Worm (Caenorhabditis elegans) whole organism, L2 larva: ENCODE data around the gene nduf-2.2.

ENCODE experiments used
- C34F6.9 ChIP-seq: fragments of 150-350 bp; optimal IDR thresholded peaks from 2 replicates; lab custom pipeline; 2014; ENCODE audit warnings: missing biosample characterization, missing genetic modification characterization
- F13H6.1 ChIP-seq: sonication (generic microtip); optimal IDR thresholded peaks from 2 replicates; lab custom pipeline; 2016; ENCODE audit warnings: missing genetic modification characterization, missing compliant biosample characterization
- R02D3.7 ChIP-seq: fragments of 150-350 bp; optimal IDR thresholded peaks from 2 replicates; lab custom pipeline; 2014; ENCODE audit warnings: missing biosample characterization, missing genetic modification characterization
- Y55F3AM.14 ChIP-seq: fragments of 200-800 bp; sonication (Bioruptor generic); optimal IDR thresholded peaks from 2 replicates; lab custom pipeline; 2018; ENCODE audit warnings: mild to moderate bottlenecking, missing genetic modification characterization, missing compliant biosample characterization
- ZK546.5 ChIP-seq: sonication (generic microtip); optimal IDR thresholded peaks from 2 replicates; lab custom pipeline; 2017; ENCODE audit warnings: missing biosample characterization, missing genetic modification characterization
- alr-1 ChIP-seq: fragments of 150-350 bp; optimal IDR thresholded peaks from 2 replicates; lab custom pipeline; 2014; ENCODE audit warnings: missing biosample characterization, missing genetic modification characterization
- aly-2 ChIP-seq: fragments of 150-350 bp; optimal IDR thresholded peaks from 2 replicates; lab custom pipeline; 2014; ENCODE audit warnings: missing biosample characterization, missing genetic modification characterization
- ceh-82 ChIP-seq: fragments of 150-350 bp; optimal IDR thresholded peaks from 2 replicates; lab custom pipeline; 2014; ENCODE audit warnings: missing biosample characterization, missing genetic modification characterization
- crh-2 ChIP-seq: sonication (generic microtip); optimal IDR thresholded peaks from 2 replicates; lab custom pipeline; 2017; ENCODE audit warnings: missing biosample characterization, missing genetic modification characterization
- egl-27 ChIP-seq: sonication (generic microtip); optimal IDR thresholded peaks from 3 replicates; lab custom pipeline; 2017; ENCODE audit warnings: missing biosample characterization, missing genetic modification reagents, missing genetic modification characterization
- fos-1 ChIP-seq: fragments of 150-350 bp; optimal IDR thresholded peaks from 2 replicates; lab custom pipeline; 2014; ENCODE audit warnings: missing biosample characterization, missing genetic modification characterization
- lin-11 ChIP-seq: fragments of 150-350 bp; sonication (generic microtip); optimal IDR thresholded peaks from 2 replicates; lab custom pipeline; 2014; ENCODE audit warnings: missing biosample characterization, missing genetic modification characterization, inconsistent platforms, mixed read lengths
- lin-13 ChIP-seq: fragments of 150-350 bp; optimal IDR thresholded peaks from 2 replicates; lab custom pipeline; 2014; ENCODE audit warnings: missing biosample characterization, missing genetic modification reagents, missing genetic modification characterization
- lin-39 ChIP-seq: fragments of 150-350 bp; optimal IDR thresholded peaks from 2 replicates; lab custom pipeline; 2014; ENCODE audit warnings: missing biosample characterization, missing genetic modification reagents, missing genetic modification characterization
- mbf-1 ChIP-seq: sonication (generic microtip); optimal IDR thresholded peaks from 2 replicates; lab custom pipeline; 2017; ENCODE audit warnings: missing biosample characterization, missing genetic modification characterization
- nhr-10 ChIP-seq: sonication (generic microtip); optimal IDR thresholded peaks from 2 replicates; lab custom pipeline; 2017; ENCODE audit warnings: missing biosample characterization, missing genetic modification characterization
- nhr-11 ChIP-seq: fragments of 150-350 bp; optimal IDR thresholded peaks from 2 replicates; lab custom pipeline; 2014; ENCODE audit warnings: missing biosample characterization, missing genetic modification characterization
- nhr-12 ChIP-seq: fragments of 150-350 bp; optimal IDR thresholded peaks from 2 replicates; lab custom pipeline; 2014; ENCODE audit warnings: missing biosample characterization, missing genetic modification characterization
- nhr-129 ChIP-seq: fragments of 150-350 bp; optimal IDR thresholded peaks from 2 replicates; lab custom pipeline; 2014; ENCODE audit warnings: missing biosample characterization, missing genetic modification characterization
- nhr-21 ChIP-seq: fragments of 150-350 bp; optimal IDR thresholded peaks from 2 replicates; lab custom pipeline; 2014; ENCODE audit warnings: missing biosample characterization, missing genetic modification characterization
- nhr-6 ChIP-seq: fragments of 150-350 bp; optimal IDR thresholded peaks from 2 replicates; lab custom pipeline; 2014; ENCODE audit warnings: missing biosample characterization, missing genetic modification characterization
- peb-1 ChIP-seq: fragments of 150-350 bp; optimal IDR thresholded peaks from 2 replicates; lab custom pipeline; 2014; ENCODE audit warnings: missing biosample characterization, missing genetic modification characterization
- skn-1 ChIP-seq: sonication (generic microtip); optimal IDR thresholded peaks from 2 replicates; lab custom pipeline; 2017; ENCODE audit warnings: missing biosample characterization, missing genetic modification characterization
- sma-3 ChIP-seq: sonication (generic microtip); optimal IDR thresholded peaks from 2 replicates; lab custom pipeline; 2016; ENCODE audit warnings: missing genetic modification reagents, missing genetic modification characterization, missing compliant biosample characterization
- sma-9 ChIP-seq, 2 experiments: fragments of 150-350 bp in 1 of 2; sonication (generic microtip) in 1 of 2; optimal IDR thresholded peaks; 2 replicates each; lab custom pipeline; 2014 to 2016; ENCODE audit warnings: missing genetic modification characterization in 2 of 2, mild to moderate bottlenecking in 1 of 2, missing biosample characterization in 1 of 2, missing compliant biosample characterization in 1 of 2, missing genetic modification reagents in 1 of 2, moderate library complexity in 1 of 2
- snpc-4 ChIP-seq: fragments of 150-350 bp; optimal IDR thresholded peaks from 2 replicates; lab custom pipeline; 2014; ENCODE audit warnings: missing biosample characterization, missing genetic modification characterization
- unc-55 ChIP-seq: fragments of 150-350 bp; sonication (generic microtip); optimal IDR thresholded peaks from 3 replicates; lab custom pipeline; 2014; ENCODE audit warnings: missing biosample characterization, missing genetic modification reagents, missing genetic modification characterization
- zag-1 ChIP-seq: fragments of 150-350 bp; optimal IDR thresholded peaks from 2 replicates; lab custom pipeline; 2014; ENCODE audit warnings: missing biosample characterization, missing genetic modification characterization
- ztf-1 ChIP-seq: fragments of 200-800 bp; sonication (Bioruptor generic); conservative IDR thresholded peaks from 2 replicates; pipeline ENCODE4 v1.3.6; 2022; ENCODE audit warnings: missing genetic modification characterization, missing compliant biosample characterization

Gene nduf-2.2

ce11 chrIII:6492807-6493206 is 27.8 kb downstream of the nduf-2.2 start, which contains the start of gene srb-11:
Gene srb-11 (minus strand): TSS chrIII:6492907.
- TF ChIP-seq skn-1 (tag; lab: Kevin White, UChicago) (no peak), egl-27 (tag; lab: Kevin White, UChicago) (no peak), ceh-82 (tag; lab: Kevin White, UChicago) (no peak), sma-3 (GFP tag; lab: Kevin White, UChicago) (no peak), ZK546.5 (tag; lab: Kevin White, UChicago) (no peak), nhr-129 (tag; lab: Kevin White, UChicago) (no peak), nhr-11 (no peak), alr-1 (tag; lab: Kevin White, UChicago) (no peak), nhr-21 (tag; lab: Kevin White, UChicago) (no peak), snpc-4 (tag; lab: Kevin White, UChicago) (no peak)
- TF ChIP-seq, all 48 proteins: peak for 0

ce11 chrIII:6495191-6495723 is 30.2 kb downstream of the nduf-2.2 start, which contains the start of gene F23F12.13:
Gene F23F12.13 (plus strand): TSS chrIII:6495673.
- TF ChIP-seq sma-9 (GFP tag; optimal IDR thresholded peaks at IDR 0.05; lab: Kevin White, UChicago): peak; percentile 24
- no peak for TF ChIP-seq sma-9 (tag; optimal IDR thresholded peaks at IDR 0.05; lab: Kevin White, UChicago)
- TF ChIP-seq lin-39: no peak
- TF ChIP-seq aly-2 (tag; lab: Kevin White, UChicago): no peak
- peak; percentile 61 for TF ChIP-seq fos-1

ce11 chrIII:6498176-6498575 is 33.2 kb downstream of the nduf-2.2 start, which contains the start of gene sdz-15:
Gene sdz-15 (plus strand): TSS chrIII:6498476.
- TF ChIP-seq lin-13: no peak
- TF ChIP-seq lin-39: no peak
- no peak for TF ChIP-seq C34F6.9 (tag; lab: Kevin White, UChicago)
- no peak for TF ChIP-seq unc-55 (GFP tag; lab: Kevin White, UChicago)
- TF ChIP-seq nhr-10 (tag; lab: Kevin White, UChicago): no peak

- TF ChIP-seq peb-1 (tag; lab: Kevin White, UChicago): no peak
- no peak for TF ChIP-seq Y55F3AM.14 (GFP tag; lab: Kevin White, UChicago)
- no peak for TF ChIP-seq lin-39
- no peak for TF ChIP-seq ztf-1 (GFP tag; lab: Robert Waterston, UW)
- no peak for TF ChIP-seq nhr-129 (tag; lab: Kevin White, UChicago)
- TF ChIP-seq R02D3.7 (tag; lab: Kevin White, UChicago): no peak
- TF ChIP-seq F13H6.1 (tag; lab: Kevin White, UChicago): no peak
- TF ChIP-seq nhr-21 (tag; lab: Kevin White, UChicago): no peak
- TF ChIP-seq nhr-11: no peak
- TF ChIP-seq, all 48 proteins: peak for 0
Measured at ce11 chrIII:6499102-6499501, 34.1 kb downstream of the nduf-2.2 start.

ce11 chrIII:6500032-6500564 is 35.1 kb downstream of the nduf-2.2 start, which contains the start of gene F23F12.3:
Gene F23F12.3 (plus strand): TSS chrIII:6500514.
- TF ChIP-seq fos-1 (peak; percentile 22), lin-11 (tag; lab: Kevin White, UChicago) (no peak)

ce11 chrIII:6507832-6508231 is 42.8 kb downstream of the nduf-2.2 start, which contains the start of gene F23F12.12:
Gene F23F12.12 (plus strand): TSS chrIII:6508132.
- TF ChIP-seq zag-1 (tag; lab: Kevin White, UChicago) (no peak), F13H6.1 (tag; lab: Kevin White, UChicago) (no peak), nhr-6 (tag; lab: Kevin White, UChicago) (no peak), nhr-129 (tag; lab: Kevin White, UChicago) (no peak)

- no peak for TF ChIP-seq Y55F3AM.14 (GFP tag; lab: Kevin White, UChicago)
- no peak for TF ChIP-seq sma-3 (GFP tag; lab: Kevin White, UChicago)
- no peak for TF ChIP-seq ceh-82 (tag; lab: Kevin White, UChicago)
- TF ChIP-seq nhr-12 (tag; lab: Kevin White, UChicago): no peak
- TF ChIP-seq mbf-1 (tag; lab: Kevin White, UChicago): no peak
- no peak for TF ChIP-seq crh-2 (tag; lab: Kevin White, UChicago)
- peak; percentile 11 for TF ChIP-seq sma-9 (GFP tag; optimal IDR thresholded peaks at IDR 0.05; lab: Kevin White, UChicago)
- no peak for TF ChIP-seq sma-9 (tag; optimal IDR thresholded peaks at IDR 0.05; lab: Kevin White, UChicago)
Measured at ce11 chrIII:6508327-6508726, 43.3 kb downstream of the nduf-2.2 start.
